Worm (Caenorhabditis elegans) whole organism, L3 larva: ENCODE results near the gene C18D11.9.
"Not testable (repeated sequence)": the region's sequence is repeated elsewhere in the genome, so short reads cannot be mapped to it uniquely, and the experiment has no call there.

Experiments used
- R02D3.7 ChIP-seq: fragments of 150-350 bp; optimal IDR thresholded peaks from 2 replicates; lab custom pipeline; 2014; ENCODE audit warnings: missing biosample characterization, missing genetic modification characterization
- aly-2 ChIP-seq: fragments of 150-350 bp; optimal IDR thresholded peaks from 2 replicates; lab custom pipeline; 2014; ENCODE audit warnings: missing biosample characterization, missing genetic modification characterization
- ama-1 ChIP-seq: fragments of 150-350 bp; optimal IDR thresholded peaks from 2 replicates; lab custom pipeline; 2018
- ceh-16 ChIP-seq: sonication (generic microtip); optimal IDR thresholded peaks from 2 replicates; lab custom pipeline; 2017; ENCODE audit warnings: missing biosample characterization, missing genetic modification characterization
- ceh-28 ChIP-seq: fragments of 150-350 bp; optimal IDR thresholded peaks from 2 replicates; lab custom pipeline; 2014; ENCODE audit warnings: missing biosample characterization, missing genetic modification reagents, missing genetic modification characterization
- ceh-82 ChIP-seq: fragments of 150-350 bp; optimal IDR thresholded peaks from 2 replicates; lab custom pipeline; 2014; ENCODE audit warnings: missing biosample characterization, missing genetic modification characterization
- ceh-9 ChIP-seq: sonication (generic microtip); optimal IDR thresholded peaks from 2 replicates; lab custom pipeline; 2018; ENCODE audit warnings: missing biosample characterization, missing genetic modification characterization
- egl-5 ChIP-seq: fragments of 150-350 bp; optimal IDR thresholded peaks from 2 replicates; lab custom pipeline; 2017; ENCODE audit warnings: missing biosample characterization, missing genetic modification reagents, missing genetic modification characterization, inconsistent platforms
- elt-1 ChIP-seq: fragments of 150-350 bp; optimal IDR thresholded peaks from 2 replicates; lab custom pipeline; 2014; ENCODE audit warnings: missing biosample characterization, missing genetic modification characterization
- elt-3 ChIP-seq, 3 experiments: fragments of 150-350 bp in 1 of 3; sonication (generic microtip) in 2 of 3; optimal IDR thresholded peaks; 2 replicates in 2 of 3; 4 replicates in 1 of 3; lab custom pipeline; 2014 to 2017; ENCODE audit warnings: missing biosample characterization in 3 of 3, missing genetic modification characterization in 3 of 3
- eor-1 ChIP-seq, 2 experiments: fragments of 150-350 bp; optimal IDR thresholded peaks; 2 replicates each; lab custom pipeline; 2014 to 2018; ENCODE audit warnings: missing biosample characterization in 2 of 2, missing genetic modification characterization in 2 of 2
- fkh-2 ChIP-seq: fragments of 150-350 bp; optimal IDR thresholded peaks from 2 replicates; lab custom pipeline; 2014; ENCODE audit warnings: missing biosample characterization, missing genetic modification reagents, missing genetic modification characterization
- hmg-11 ChIP-seq: sonication (generic microtip); optimal IDR thresholded peaks from 2 replicates; lab custom pipeline; 2016; ENCODE audit warnings: missing genetic modification characterization, missing compliant biosample characterization
- jun-1 ChIP-seq: fragments of 150-350 bp; optimal IDR thresholded peaks from 2 replicates; lab custom pipeline; 2014; ENCODE audit warnings: missing biosample characterization, missing genetic modification reagents, missing genetic modification characterization
- lin-15B ChIP-seq: fragments of 150-350 bp; optimal IDR thresholded peaks from 2 replicates; lab custom pipeline; 2014; ENCODE audit warnings: missing biosample characterization, missing genetic modification characterization
- lin-39 ChIP-seq: fragments of 150-350 bp; optimal IDR thresholded peaks from 2 replicates; lab custom pipeline; 2018; ENCODE audit warnings: missing biosample characterization, missing genetic modification reagents, missing genetic modification characterization
- lsy-12 ChIP-seq: sonication (generic microtip); optimal IDR thresholded peaks from 2 replicates; lab custom pipeline; 2016; ENCODE audit warnings: mild to moderate bottlenecking, missing genetic modification characterization, missing compliant biosample characterization
- nfya-1 ChIP-seq: sonication (generic microtip); optimal IDR thresholded peaks from 2 replicates; lab custom pipeline; 2017; ENCODE audit warnings: missing genetic modification characterization, mild to moderate bottlenecking, missing compliant biosample characterization, antibody characterized with exemption, moderate library complexity; ENCODE audit not compliant: insufficient read depth
- nhr-12 ChIP-seq: fragments of 150-350 bp; optimal IDR thresholded peaks from 2 replicates; lab custom pipeline; 2014; ENCODE audit warnings: missing biosample characterization, missing genetic modification characterization
- nhr-23 ChIP-seq: fragments of 150-350 bp; optimal IDR thresholded peaks from 2 replicates; lab custom pipeline; 2014; ENCODE audit warnings: missing biosample characterization, missing genetic modification reagents, missing genetic modification characterization
- nhr-237 ChIP-seq: fragments of 150-350 bp; optimal IDR thresholded peaks from 2 replicates; lab custom pipeline; 2014; ENCODE audit warnings: missing biosample characterization, missing genetic modification characterization
- nhr-25 ChIP-seq: sonication (generic microtip); optimal IDR thresholded peaks from 2 replicates; lab custom pipeline; 2017; ENCODE audit warnings: missing biosample characterization, missing genetic modification characterization
- nhr-28 ChIP-seq: fragments of 150-350 bp; optimal IDR thresholded peaks from 2 replicates; lab custom pipeline; 2014; ENCODE audit warnings: missing biosample characterization, missing genetic modification characterization
- nhr-43 ChIP-seq: sonication (generic microtip); optimal IDR thresholded peaks from 2 replicates; lab custom pipeline; 2016; ENCODE audit warnings: mild to moderate bottlenecking, missing genetic modification characterization, missing compliant biosample characterization; ENCODE audit not compliant: poor library complexity, severe bottlenecking
- nhr-67 ChIP-seq: fragments of 150-350 bp; optimal IDR thresholded peaks from 2 replicates; lab custom pipeline; 2014; ENCODE audit warnings: missing biosample characterization, missing genetic modification characterization
- nhr-76 ChIP-seq: fragments of 150-350 bp; sonication (generic microtip); optimal IDR thresholded peaks from 5 replicates; lab custom pipeline; 2014; ENCODE audit warnings: missing biosample characterization, missing genetic modification characterization
- nhr-77 ChIP-seq: fragments of 150-350 bp; optimal IDR thresholded peaks from 2 replicates; lab custom pipeline; 2014; ENCODE audit warnings: missing biosample characterization, missing genetic modification characterization
- pha-4 ChIP-seq: fragments of 150-350 bp; optimal IDR thresholded peaks from 2 replicates; lab custom pipeline; 2014; ENCODE audit warnings: missing biosample characterization, missing genetic modification reagents, missing genetic modification characterization
- pqm-1 ChIP-seq: fragments of 150-350 bp; optimal IDR thresholded peaks from 2 replicates; lab custom pipeline; 2017; ENCODE audit warnings: missing biosample characterization, missing genetic modification characterization, inconsistent platforms
- sea-2 ChIP-seq: fragments of 150-350 bp; sonication (generic microtip); optimal IDR thresholded peaks from 4 replicates; lab custom pipeline; 2014; ENCODE audit warnings: missing biosample characterization, missing genetic modification reagents, missing genetic modification characterization
- snpc-4 ChIP-seq: fragments of 150-350 bp; optimal IDR thresholded peaks from 2 replicates; lab custom pipeline; 2014; ENCODE audit warnings: missing biosample characterization, missing genetic modification characterization
- unc-39 ChIP-seq: sonication (generic microtip); optimal IDR thresholded peaks from 4 replicates; lab custom pipeline; 2017; ENCODE audit warnings: missing biosample characterization, missing genetic modification characterization
- unc-62 ChIP-seq: fragments of 150-350 bp; sonication (generic microtip); optimal IDR thresholded peaks from 4 replicates; lab custom pipeline; 2014; ENCODE audit warnings: missing biosample characterization, missing genetic modification reagents, missing genetic modification characterization
- ztf-11 ChIP-seq: fragments of 150-350 bp; optimal IDR thresholded peaks from 2 replicates; lab custom pipeline; 2014; ENCODE audit warnings: missing biosample characterization, missing genetic modification characterization
- ztf-4 ChIP-seq: fragments of 150-350 bp; optimal IDR thresholded peaks from 2 replicates; lab custom pipeline; 2014; ENCODE audit warnings: missing biosample characterization, missing genetic modification characterization

Gene C18D11.9

ce11 chrIII:11808818-11809217, at the start of gene C18D11.9:
Gene C18D11.9, plus strand, starts transcription at chrIII:11809118.
- TF ChIP-seq nhr-67 (tag; lab: Kevin White, UChicago) = no peak
- no peak for TF ChIP-seq nhr-237 (tag; lab: Kevin White, UChicago)
- no peak for TF ChIP-seq ceh-9 (tag; lab: Kevin White, UChicago)
- no peak for TF ChIP-seq ceh-28 (tag; lab: Kevin White, UChicago)
- TF ChIP-seq sea-2 = no peak
- TF ChIP-seq ztf-11 = no peak
- no peak for TF ChIP-seq ceh-82 (tag; lab: Kevin White, UChicago)
- TF ChIP-seq nhr-76 (tag; lab: Kevin White, UChicago) = no peak
- TF ChIP-seq nhr-12 = no peak
- TF ChIP-seq elt-3 (tag; optimal IDR thresholded peaks at IDR 0.05; lab: Kevin White, UChicago) = no peak
- TF ChIP-seq jun-1 (tag; lab: Kevin White, UChicago) = no peak
- TF ChIP-seq aly-2 (tag; lab: Kevin White, UChicago) = no peak
- no peak for TF ChIP-seq nhr-77 (tag; lab: Kevin White, UChicago)
- no peak for TF ChIP-seq hmg-11 (tag; lab: Kevin White, UChicago)
- TF ChIP-seq ztf-4 (tag; lab: Kevin White, UChicago) = no peak

ce11 chrIII:11760634-11761033, 48.3 kb upstream of the C18D11.9 start:
- TF ChIP-seq aly-2 (tag; lab: Kevin White, UChicago) (no peak), pqm-1 (tag; lab: Kevin White, UChicago) (no peak), lsy-12 (tag; lab: Kevin White, UChicago) (no peak), nhr-23 (tag; lab: Kevin White, UChicago) (no peak), nhr-237 (tag; lab: Kevin White, UChicago) (no peak)
- TF ChIP-seq, all 47 proteins: peak for 0

- TF ChIP-seq R02D3.7, ztf-4, nhr-28 (tag; lab: Kevin White, UChicago): not testable (repeated sequence)
Measured at ce11 chrIII:11773581-11773980, 35.3 kb upstream of the C18D11.9 start, which contains the start of gene gbf-1. Gene gbf-1, minus strand, starts transcription at chrIII:11773681.

ce11 chrIII:11774508-11775000, 34.4 kb upstream of the C18D11.9 start, which contains the start of gene immp-1:
Gene immp-1, plus strand, starts transcription at chrIII:11774950.
- TF ChIP-seq unc-39 (tag; lab: Kevin White, UChicago) (no peak), nhr-25 (tag; lab: Kevin White, UChicago) (peak; percentile 28), ztf-11 (no peak), pqm-1 (tag; lab: Kevin White, UChicago) (no peak), snpc-4 (tag; lab: Kevin White, UChicago) (peak; percentile 44), fkh-2 (no peak), pha-4 (tag; lab: Kevin White, UChicago) (peak; percentile 70), elt-1 (tag; lab: Kevin White, UChicago) (no peak), unc-62 (GFP tag; lab: Kevin White, UChicago) (no peak), ceh-82 (tag; lab: Kevin White, UChicago) (no peak), ceh-9 (tag; lab: Kevin White, UChicago) (no peak), ama-1 (lab: Kevin White, UChicago) (no peak), nfya-1 (tag; lab: Kevin White, UChicago) (peak; percentile 58), aly-2 (tag; lab: Kevin White, UChicago) (no peak), sea-2 (no peak), nhr-23 (tag; lab: Kevin White, UChicago) (peak; percentile 68), nhr-43 (no peak), lin-15B (tag; lab: Kevin White, UChicago) (peak; percentile 29), eor-1 (tag; optimal IDR thresholded peaks at IDR 0.05; lab: Kevin White, UChicago) (no peak), egl-5 (tag; lab: Kevin White, UChicago) (peak; percentile 22), elt-3 (tag; optimal IDR thresholded peaks at IDR 0.05; lab: Kevin White, UChicago) (no peak)

DNA sequence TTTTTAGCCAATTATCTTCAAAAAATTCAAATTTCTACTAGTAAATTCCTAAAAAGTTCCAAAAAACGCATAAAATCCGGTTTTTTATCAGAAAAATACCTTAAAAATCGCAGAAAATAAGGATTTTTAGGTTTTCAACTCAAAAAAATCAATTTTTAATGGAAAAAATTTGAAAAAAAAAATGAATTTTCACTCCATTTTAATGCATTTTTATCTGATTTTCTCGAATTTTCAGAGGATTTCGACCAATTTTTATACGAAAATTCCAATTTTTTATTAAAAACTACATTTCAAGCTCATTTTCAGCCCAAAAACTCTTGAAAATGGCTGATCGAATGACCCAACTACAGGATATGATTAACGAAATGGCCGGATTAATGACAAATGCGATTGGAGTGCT, 31.6 kb upstream of the C18D11.9 start, which contains the start of gene mdt-21:
TSS of gene mdt-21 (plus strand) at position 301 of the 400 bp plus-strand sequence.
- TF ChIP-seq lin-39 (tag; lab: Kevin White, UChicago) (no peak), nhr-237 (tag; lab: Kevin White, UChicago) (no peak), ceh-28 (tag; lab: Kevin White, UChicago) (no peak), ceh-16 (tag; lab: Kevin White, UChicago) (no peak), nhr-25 (tag; lab: Kevin White, UChicago) (no peak)
